Worm (Caenorhabditis elegans) whole organism, L3 larva: ENCODE data around the gene cyc-2.1.

Experiments used
- ama-1 ChIP-seq: fragments of 150-350 bp; optimal IDR thresholded peaks from 2 replicates; lab custom pipeline; 2018
- elt-3 ChIP-seq, 3 experiments: fragments of 150-350 bp in 1 of 3; sonication (generic microtip) in 2 of 3; optimal IDR thresholded peaks; 2 replicates in 2 of 3; 4 replicates in 1 of 3; lab custom pipeline; 2014 to 2017; ENCODE audit warnings: missing biosample characterization in 3 of 3, missing genetic modification characterization in 3 of 3
- fos-1 ChIP-seq: fragments of 150-350 bp; optimal IDR thresholded peaks from 2 replicates; lab custom pipeline; 2014; ENCODE audit warnings: missing biosample characterization, missing genetic modification characterization
- mdl-1 ChIP-seq: fragments of 150-350 bp; optimal IDR thresholded peaks from 2 replicates; lab custom pipeline; 2014; ENCODE audit warnings: missing biosample characterization, missing genetic modification characterization
- nhr-11 ChIP-seq: fragments of 150-350 bp; optimal IDR thresholded peaks from 2 replicates; lab custom pipeline; 2014; ENCODE audit warnings: missing biosample characterization, missing genetic modification characterization
- nhr-237 ChIP-seq: fragments of 150-350 bp; optimal IDR thresholded peaks from 2 replicates; lab custom pipeline; 2014; ENCODE audit warnings: missing biosample characterization, missing genetic modification characterization
- nhr-43 ChIP-seq: sonication (generic microtip); optimal IDR thresholded peaks from 2 replicates; lab custom pipeline; 2016; ENCODE audit warnings: mild to moderate bottlenecking, missing genetic modification characterization, missing compliant biosample characterization; ENCODE audit not compliant: poor library complexity, severe bottlenecking
- sea-2 ChIP-seq: fragments of 150-350 bp; sonication (generic microtip); optimal IDR thresholded peaks from 4 replicates; lab custom pipeline; 2014; ENCODE audit warnings: missing biosample characterization, missing genetic modification reagents, missing genetic modification characterization
- unc-62 ChIP-seq: fragments of 150-350 bp; sonication (generic microtip); optimal IDR thresholded peaks from 4 replicates; lab custom pipeline; 2014; ENCODE audit warnings: missing biosample characterization, missing genetic modification reagents, missing genetic modification characterization
- ztf-11 ChIP-seq: fragments of 150-350 bp; optimal IDR thresholded peaks from 2 replicates; lab custom pipeline; 2014; ENCODE audit warnings: missing biosample characterization, missing genetic modification characterization

DNA sequence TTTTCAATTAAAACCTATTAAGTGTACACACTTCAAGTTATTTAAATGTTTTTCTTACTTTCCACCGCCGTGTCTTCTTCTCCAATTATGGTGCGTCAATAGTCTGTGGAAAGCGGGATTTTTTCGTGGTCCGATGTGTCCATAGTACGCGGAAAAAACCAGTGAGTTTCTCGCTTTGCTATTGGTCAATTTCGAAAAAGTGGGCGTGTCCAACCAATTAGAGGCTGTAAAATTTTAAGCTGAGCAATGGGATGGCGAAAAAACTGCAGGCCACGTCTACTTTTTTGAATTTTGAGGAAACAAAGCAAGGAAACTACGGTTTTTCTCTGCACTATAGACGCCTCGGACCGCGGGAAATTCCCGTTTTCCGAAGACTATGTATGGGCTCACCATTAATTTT, 25.1 kb downstream of the cyc-2.1 start:
- TF ChIP-seq nhr-237 (tag; lab: Kevin White, UChicago) (no peak), elt-3 (tag; optimal IDR thresholded peaks at IDR 0.05; lab: Kevin White, UChicago) (no peak), ama-1 (lab: Kevin White, UChicago) (no peak), fos-1 (tag; lab: Kevin White, UChicago) (no peak), ztf-11 (tag; lab: Kevin White, UChicago) (no peak), unc-62 (GFP tag; lab: Kevin White, UChicago) (no peak), nhr-43 (tag; lab: Kevin White, UChicago) (no peak), sea-2 (GFP tag; lab: Kevin White, UChicago) (no peak), nhr-11 (tag; lab: Kevin White, UChicago) (no peak), mdl-1 (tag; lab: Kevin White, UChicago) (no peak)
